Fruit fly (Drosophila melanogaster): Measurements from ENCODE around the gene Tsp.

- TF ChIP-seq tai (GFP tag; optimal IDR thresholded peaks at IDR 0.05) (no peak), br (GFP tag; optimal IDR thresholded peaks at IDR 0.05) (no peak), Myc (optimal IDR thresholded peaks at IDR 0.05) (no peak), Hr83 (GFP tag; optimal IDR thresholded peaks at IDR 0.05; ENCODE audit: poor library complexity, severe bottlenecking) (no peak), Hnf4 (GFP tag; optimal IDR thresholded peaks at IDR 0.05) (no peak), dmrt93B (GFP tag; optimal IDR thresholded peaks at IDR 0.05) (no peak), usp (GFP tag; optimal IDR thresholded peaks at IDR 0.05) (no peak), dsf (GFP tag; optimal IDR thresholded peaks at IDR 0.05; ENCODE audit: borderline replicate concordance) (no peak), ey (GFP tag; optimal IDR thresholded peaks at IDR 0.05) (no peak), HLH106 (tag; optimal IDR thresholded peaks at IDR 0.05) (no peak), psq (GFP tag; optimal IDR thresholded peaks at IDR 0.05) (no peak), CrebA (GFP tag; optimal IDR thresholded peaks at IDR 0.05; ENCODE audit: borderline replicate concordance) (no peak), CG32264 (GFP tag; optimal IDR thresholded peaks at IDR 0.05) (no peak)
These were observed 37.5 kb downstream of the Tsp start for dm6 chr2L:6671409-6671808.
